Worm (Caenorhabditis elegans) whole organism, L4 larva: ENCODE data around the gene F10A3.4.

ENCODE experiments used
- T26A8.4 ChIP-seq: fragments of 200-800 bp; sonication (Bioruptor generic); IDR thresholded peaks from 2 replicates; pipeline ENCODE4 v1.3.6; 2022; ENCODE audit warnings: missing genetic modification characterization, missing compliant biosample characterization
- dmd-6 ChIP-seq: fragments of 200-800 bp; sonication (Bioruptor generic); IDR thresholded peaks from 2 replicates; pipeline ENCODE4 v1.3.6; 2022; ENCODE audit warnings: missing genetic modification reagents, missing genetic modification characterization, missing compliant biosample characterization
- egl-27 ChIP-seq: sonication (generic microtip); optimal IDR thresholded peaks from 3 replicates; lab custom pipeline; 2017; ENCODE audit warnings: missing biosample characterization, missing genetic modification reagents, missing genetic modification characterization
- lir-3 ChIP-seq: sonication (generic microtip); optimal IDR thresholded peaks from 2 replicates; lab custom pipeline; 2016; ENCODE audit warnings: mild to moderate bottlenecking, missing genetic modification characterization, missing compliant biosample characterization
- lsy-2 ChIP-seq, 2 experiments: fragments of 150-350 bp in 1 of 2; sonication (generic microtip) in 1 of 2; optimal IDR thresholded peaks; 2 replicates each; lab custom pipeline; 2014 to 2017; ENCODE audit warnings: missing biosample characterization in 2 of 2, missing genetic modification characterization in 2 of 2
- unc-130 ChIP-seq: sonication (generic microtip); optimal IDR thresholded peaks from 2 replicates; lab custom pipeline; 2016; ENCODE audit warnings: missing genetic modification reagents, missing genetic modification characterization, missing compliant biosample characterization
- unc-39 ChIP-seq: sonication (generic microtip); optimal IDR thresholded peaks from 2 replicates; lab custom pipeline; 2017; ENCODE audit warnings: missing biosample characterization, missing genetic modification characterization

DNA sequence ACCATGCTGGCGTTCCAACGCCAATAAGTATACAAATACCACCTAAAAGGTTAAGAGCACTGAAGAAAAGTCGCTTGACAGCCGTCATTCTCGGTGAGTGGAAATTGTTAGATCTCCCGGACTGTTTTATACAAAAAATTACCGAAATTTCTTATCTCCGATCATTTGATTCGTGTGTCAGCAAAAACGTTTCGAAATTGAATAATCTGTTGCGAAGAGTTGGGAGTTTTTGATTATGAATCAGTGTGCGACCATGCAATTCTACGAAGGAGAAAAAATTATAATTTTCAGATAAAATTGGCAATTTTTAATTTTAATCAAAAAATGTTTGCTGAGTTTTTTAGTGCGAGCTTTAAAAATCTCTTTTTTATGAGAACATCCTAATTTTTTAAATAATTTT, 9.4 kb upstream of the F10A3.4 start, which contains the start of gene clc-11:
- no peak for TF ChIP-seq unc-130 (GFP tag; lab: Kevin White, UChicago)
- TF ChIP-seq unc-39 (tag; lab: Kevin White, UChicago), result no peak
- no peak for TF ChIP-seq dmd-6 (GFP tag; lab: Robert Waterston, UW)
- no peak for TF ChIP-seq lsy-2 (tag; optimal IDR thresholded peaks at IDR 0.05; lab: Kevin White, UChicago)
- TF ChIP-seq lir-3 (tag; lab: Kevin White, UChicago), result no peak
- no peak for TF ChIP-seq T26A8.4 (GFP tag; lab: Robert Waterston, UW)
- no peak for TF ChIP-seq egl-27 (tag; lab: Kevin White, UChicago)
